Fruit fly (Drosophila melanogaster): ENCODE results near the gene CG10725.

DNA sequence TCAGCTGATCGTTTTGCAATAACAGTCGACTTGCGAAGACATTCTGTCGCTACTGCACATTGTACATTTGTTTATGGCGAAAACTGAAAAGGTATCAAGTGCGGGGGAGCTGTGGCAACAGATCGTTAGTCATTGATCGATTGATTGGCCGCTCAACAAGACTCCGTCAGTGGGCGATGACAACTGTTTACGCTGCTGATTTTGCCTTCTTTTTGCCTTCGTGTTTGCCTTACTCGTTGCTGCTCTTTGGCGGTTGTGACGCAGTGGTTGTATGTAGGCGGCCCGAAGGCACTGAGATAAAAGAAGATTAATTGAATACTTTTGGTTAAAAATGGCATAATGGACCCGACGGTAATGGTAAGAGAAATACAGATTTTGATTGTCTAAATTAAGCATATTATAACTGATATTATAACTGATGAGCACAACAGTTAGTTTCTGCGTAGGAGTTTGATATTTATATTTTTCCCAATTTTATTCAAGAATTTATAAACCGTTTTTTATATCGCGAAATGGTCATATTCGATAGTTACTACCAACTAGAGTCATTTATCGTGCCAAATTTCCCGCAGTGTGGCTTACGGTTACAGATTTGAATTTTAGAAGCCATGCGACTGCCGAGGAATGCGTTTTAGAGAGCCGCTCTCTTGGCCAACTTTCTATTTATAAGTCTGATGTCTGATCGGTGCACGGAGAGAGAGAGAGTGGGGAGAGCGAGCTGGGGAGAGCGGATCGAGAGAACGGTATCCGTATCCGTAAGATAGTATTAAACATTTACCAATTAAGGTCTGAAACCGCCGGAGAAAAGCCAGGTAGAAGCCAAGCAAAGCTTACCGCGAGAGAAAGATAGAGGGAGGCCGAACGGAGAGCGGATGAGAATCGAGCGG lies 39.1 kb downstream of the CG10725 start:
- TF ChIP-seq CG4496 (GFP tag; IDR thresholded peaks at IDR 0.05) (peak; percentile 88), CG8301 (tag; optimal IDR thresholded peaks at IDR 0.05) (peak; percentile 97), Pif1A (GFP tag; optimal IDR thresholded peaks at IDR 0.05) (peak; percentile 88), CG15710 (tag; optimal IDR thresholded peaks at IDR 0.05) (peak; percentile 93), Ets98B (GFP tag; IDR thresholded peaks at IDR 0.05) (peak; percentile 90), EcR (GFP tag; optimal IDR thresholded peaks at IDR 0.05) (no peak)
